Worm (Caenorhabditis elegans): ENCODE results near the gene znf-782.

DNA sequence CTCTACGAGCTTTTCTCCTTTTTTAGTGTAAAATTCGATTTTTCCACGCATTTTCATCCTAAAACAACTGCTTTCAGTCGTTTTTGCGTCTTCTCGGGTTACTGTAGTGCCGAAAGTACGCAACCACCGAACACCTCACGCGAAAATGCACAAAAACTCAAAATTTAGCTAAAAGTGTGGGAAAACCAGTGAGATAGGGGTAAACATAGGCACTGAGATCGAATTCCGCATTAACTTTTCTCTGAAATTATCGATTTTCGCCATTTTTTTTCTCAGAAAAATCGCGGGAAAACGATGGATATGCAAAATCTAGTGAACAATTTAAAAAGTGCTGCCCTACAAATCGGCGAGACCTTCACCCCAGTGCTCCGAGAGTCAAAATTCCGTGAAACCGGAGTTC, 57.1 kb downstream of the znf-782 start, which contains the start of gene atg-3:
- no peak for TF ChIP-seq mep-1 (tag; optimal IDR thresholded peaks at IDR 0.05)
- no peak for TF ChIP-seq elt-3 (tag; optimal IDR thresholded peaks at IDR 0.05)
